Worm (Caenorhabditis elegans) whole organism, L2 larva: ENCODE measurements around the gene M03C11.6.

Experiments used
- R02D3.7 ChIP-seq: fragments of 150-350 bp; optimal IDR thresholded peaks from 2 replicates; lab custom pipeline; 2014; ENCODE audit warnings: missing biosample characterization, missing genetic modification characterization
- blmp-1 ChIP-seq: sonication (generic microtip); optimal IDR thresholded peaks from 2 replicates; lab custom pipeline; 2017; ENCODE audit warnings: missing genetic modification characterization, mild to moderate bottlenecking, missing compliant biosample characterization, antibody characterized with exemption, moderate library complexity; ENCODE audit not compliant: insufficient read depth
- elt-3 ChIP-seq: sonication (generic microtip); optimal IDR thresholded peaks from 2 replicates; lab custom pipeline; 2017; ENCODE audit warnings: missing biosample characterization, missing genetic modification characterization
- lin-11 ChIP-seq: fragments of 150-350 bp; sonication (generic microtip); optimal IDR thresholded peaks from 2 replicates; lab custom pipeline; 2014; ENCODE audit warnings: missing biosample characterization, missing genetic modification characterization, inconsistent platforms, mixed read lengths
- lin-39 ChIP-seq: fragments of 150-350 bp; optimal IDR thresholded peaks from 2 replicates; lab custom pipeline; 2014; ENCODE audit warnings: missing biosample characterization, missing genetic modification reagents, missing genetic modification characterization
- lsy-2 ChIP-seq, 2 experiments: fragments of 150-350 bp in 1 of 2; sonication (generic microtip) in 1 of 2; optimal IDR thresholded peaks; 2 replicates each; lab custom pipeline; 2014 to 2017; ENCODE audit warnings: missing biosample characterization in 2 of 2, missing genetic modification characterization in 2 of 2
- nhr-23 ChIP-seq: fragments of 150-350 bp; optimal IDR thresholded peaks from 2 replicates; lab custom pipeline; 2014; ENCODE audit warnings: missing biosample characterization, missing genetic modification reagents, missing genetic modification characterization
- nhr-77 ChIP-seq: fragments of 150-350 bp; optimal IDR thresholded peaks from 2 replicates; lab custom pipeline; 2014; ENCODE audit warnings: missing biosample characterization, missing genetic modification characterization
- sem-4 ChIP-seq: fragments of 150-350 bp; optimal IDR thresholded peaks from 2 replicates; lab custom pipeline; 2014; ENCODE audit warnings: missing biosample characterization, missing genetic modification reagents, missing genetic modification characterization
- skn-1 ChIP-seq: sonication (generic microtip); optimal IDR thresholded peaks from 2 replicates; lab custom pipeline; 2017; ENCODE audit warnings: missing biosample characterization, missing genetic modification characterization
- unc-55 ChIP-seq: fragments of 150-350 bp; sonication (generic microtip); optimal IDR thresholded peaks from 3 replicates; lab custom pipeline; 2014; ENCODE audit warnings: missing biosample characterization, missing genetic modification reagents, missing genetic modification characterization
- zag-1 ChIP-seq: fragments of 150-350 bp; optimal IDR thresholded peaks from 2 replicates; lab custom pipeline; 2014; ENCODE audit warnings: missing biosample characterization, missing genetic modification characterization

- TF ChIP-seq R02D3.7 (tag; lab: Kevin White, UChicago) (no peak), skn-1 (tag; lab: Kevin White, UChicago) (no peak), lin-11 (tag; lab: Kevin White, UChicago) (no peak), lin-39 (tag; lab: Kevin White, UChicago) (no peak), lsy-2 (tag; optimal IDR thresholded peaks at IDR 0.05; lab: Kevin White, UChicago) (no peak), nhr-23 (tag; lab: Kevin White, UChicago) (no peak), unc-55 (GFP tag; lab: Kevin White, UChicago) (no peak), elt-3 (no peak), nhr-77 (no peak), zag-1 (tag; lab: Kevin White, UChicago) (no peak), sem-4 (tag; lab: Kevin White, UChicago) (no peak), blmp-1 (no peak)
Observed at ce11 chrIII:10462935-10463548, 39.2 kb upstream of the M03C11.6 start.
